Fruit fly (Drosophila melanogaster) whole organism, adult: ENCODE data around the gene CG14518.

Experiments
- CG11617 ChIP-seq: fragments of 200-800 bp; sonication (Bioruptor generic); optimal IDR thresholded peaks from 2 replicates; lab custom pipeline; 2017; ENCODE audit warnings: mild to moderate bottlenecking, missing biosample characterization, missing genetic modification reagents, missing genetic modification characterization
- CG12768 ChIP-seq: fragments of 200-800 bp; sonication (Bioruptor generic); optimal IDR thresholded peaks from 2 replicates; lab custom pipeline; 2017; ENCODE audit warnings: missing biosample characterization, missing genetic modification characterization, mild to moderate bottlenecking, moderate library complexity, missing genetic modification reagents
- CG14711 ChIP-seq: fragments of 200-800 bp; sonication (Bioruptor generic); optimal IDR thresholded peaks from 2 replicates; lab custom pipeline; 2018; ENCODE audit warnings: missing biosample characterization, mild to moderate bottlenecking, missing genetic modification characterization, moderate library complexity
- CG1620 ChIP-seq: fragments of 200-800 bp; sonication (Bioruptor generic); optimal IDR thresholded peaks from 2 replicates; lab custom pipeline; 2016; ENCODE audit warnings: missing biosample characterization, missing genetic modification characterization
- CG33017 ChIP-seq: fragments of 200-800 bp; sonication (Bioruptor generic); optimal IDR thresholded peaks from 2 replicates; lab custom pipeline; 2018; ENCODE audit warnings: missing biosample characterization, mild to moderate bottlenecking, missing genetic modification characterization, moderate library complexity
- CG5204 ChIP-seq: fragments of 200-800 bp; sonication (Bioruptor generic); optimal IDR thresholded peaks from 2 replicates; lab custom pipeline; 2016; ENCODE audit warnings: missing biosample characterization, missing genetic modification characterization
- CG7045 ChIP-seq: fragments of 200-800 bp; sonication (Bioruptor generic); optimal IDR thresholded peaks from 2 replicates; lab custom pipeline; 2017; ENCODE audit warnings: missing biosample characterization, mild to moderate bottlenecking, missing genetic modification characterization
- CG7101 ChIP-seq: fragments of 200-800 bp; sonication (Bioruptor generic); optimal IDR thresholded peaks from 2 replicates; lab custom pipeline; 2018; ENCODE audit warnings: missing biosample characterization, mild to moderate bottlenecking, missing genetic modification characterization, moderate library complexity
- Clk ChIP-seq: fragments of 200-800 bp; sonication (Bioruptor generic); optimal IDR thresholded peaks from 2 replicates; lab custom pipeline; 2017; ENCODE audit warnings: missing biosample characterization, missing genetic modification characterization
- Crg-1 ChIP-seq: fragments of 200-800 bp; sonication (Bioruptor generic); optimal IDR thresholded peaks from 2 replicates; lab custom pipeline; 2016; ENCODE audit warnings: missing biosample characterization, missing genetic modification characterization
- Hr96 ChIP-seq: fragments of 200-800 bp; sonication (Bioruptor generic); optimal IDR thresholded peaks from 2 replicates; lab custom pipeline; 2016; ENCODE audit warnings: missing biosample characterization, missing genetic modification characterization
- Mnt ChIP-seq: fragments of 200-800 bp; sonication (Bioruptor generic); optimal IDR thresholded peaks from 2 replicates; lab custom pipeline; 2016; ENCODE audit warnings: missing biosample characterization, mild to moderate bottlenecking, missing genetic modification characterization
- bab1 ChIP-seq: fragments of 200-800 bp; sonication (Bioruptor generic); optimal IDR thresholded peaks from 3 replicates; lab custom pipeline; 2019; ENCODE audit warnings: missing biosample characterization, mild to moderate bottlenecking, missing genetic modification characterization, moderate library complexity
- cic ChIP-seq: fragments of 200-800 bp; sonication (Bioruptor generic); optimal IDR thresholded peaks from 2 replicates; lab custom pipeline; 2017; ENCODE audit warnings: missing biosample characterization, mild to moderate bottlenecking, missing genetic modification characterization, moderate library complexity
- cnc ChIP-seq, 2 experiments: fragments of >200 bp; optimal IDR thresholded peaks; 2 replicates each; lab custom pipeline; 2017
- kay ChIP-seq: fragments of 200-800 bp; sonication (Bioruptor generic); peaks from one replicate; lab custom pipeline; 2016; ENCODE audit warnings: missing biosample characterization, missing genetic modification characterization, borderline replicate concordance
- ovo ChIP-seq: fragments of 200-800 bp; sonication (Bioruptor generic); optimal IDR thresholded peaks from 2 replicates; lab custom pipeline; 2016; ENCODE audit warnings: missing biosample characterization, missing genetic modification characterization
- pad ChIP-seq: fragments of 200-800 bp; sonication (Bioruptor generic); optimal IDR thresholded peaks from 3 replicates; lab custom pipeline; 2017; ENCODE audit warnings: missing biosample characterization, missing genetic modification characterization, mild to moderate bottlenecking, moderate library complexity, missing genetic modification reagents
- tj ChIP-seq: fragments of 200-800 bp; sonication (Bioruptor generic); optimal IDR thresholded peaks from 3 replicates; lab custom pipeline; 2017; ENCODE audit warnings: missing biosample characterization, mild to moderate bottlenecking, missing genetic modification characterization, moderate library complexity
- toe ChIP-seq: fragments of 200-800 bp; sonication (Bioruptor generic); optimal IDR thresholded peaks from 2 replicates; lab custom pipeline; 2016; ENCODE audit warnings: missing biosample characterization, missing genetic modification characterization

The CG14518 gene

dm6 chr3R:29069208-29070072, 44.7 kb downstream of the CG14518 start:
- TF ChIP-seq Mnt (GFP tag; lab: Kevin White, UChicago), result no peak
- no peak for TF ChIP-seq Clk
- no peak for TF ChIP-seq bab1 (GFP tag; lab: Kevin White, UChicago)
- no peak for TF ChIP-seq CG7045 (GFP tag; lab: Kevin White, UChicago)
- no peak for TF ChIP-seq CG1620
- no peak for TF ChIP-seq Crg-1 (GFP tag; lab: Kevin White, UChicago)
- TF ChIP-seq CG11617 (GFP tag; lab: Kevin White, UChicago), result no peak
- no peak for TF ChIP-seq CG33017
- no peak for TF ChIP-seq kay (GFP tag; lab: Kevin White, UChicago)
- no peak for TF ChIP-seq ovo (GFP tag; lab: Kevin White, UChicago)
- TF ChIP-seq CG12768 (GFP tag; lab: Kevin White, UChicago), result no peak
- TF ChIP-seq CG7101 (tag; lab: Kevin White, UChicago), result no peak
- TF ChIP-seq pad (GFP tag; lab: Kevin White, UChicago), result no peak

DNA sequence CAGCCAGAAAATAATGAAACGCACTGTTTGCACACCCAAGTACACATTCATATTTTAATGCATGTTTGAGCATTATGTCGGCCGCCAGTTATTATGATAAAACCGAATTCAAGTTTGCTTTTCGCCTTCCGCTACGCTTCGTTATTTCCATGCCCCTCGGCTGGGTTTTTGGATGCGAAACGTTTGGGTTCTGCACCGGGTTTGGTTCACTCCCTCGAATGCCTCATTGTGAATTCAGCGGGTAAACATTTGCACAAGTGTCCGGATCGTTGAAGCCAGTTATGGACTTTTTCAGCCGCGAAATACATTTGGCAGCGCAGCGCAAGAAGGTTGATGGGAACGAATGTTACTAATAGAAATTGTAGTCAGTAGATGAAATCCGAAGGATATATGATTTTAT, 46.4 kb downstream of the CG14518 start:
- TF ChIP-seq CG7101 (tag; lab: Kevin White, UChicago) (no peak), Mnt (GFP tag; lab: Kevin White, UChicago) (no peak), CG7045 (GFP tag; lab: Kevin White, UChicago) (no peak), pad (GFP tag; lab: Kevin White, UChicago) (no peak), cnc (optimal IDR thresholded peaks at IDR 0.05; lab: Kevin White, UChicago) (no peak), cic (GFP tag; lab: Kevin White, UChicago) (no peak), CG1620 (no peak), CG11617 (GFP tag; lab: Kevin White, UChicago) (no peak), CG5204 (no peak), ovo (GFP tag; lab: Kevin White, UChicago) (no peak), Clk (no peak), bab1 (GFP tag; lab: Kevin White, UChicago) (no peak), tj (GFP tag; lab: Kevin White, UChicago) (no peak), CG12768 (GFP tag; lab: Kevin White, UChicago) (no peak), toe (no peak), kay (GFP tag; lab: Kevin White, UChicago) (no peak)

DNA sequence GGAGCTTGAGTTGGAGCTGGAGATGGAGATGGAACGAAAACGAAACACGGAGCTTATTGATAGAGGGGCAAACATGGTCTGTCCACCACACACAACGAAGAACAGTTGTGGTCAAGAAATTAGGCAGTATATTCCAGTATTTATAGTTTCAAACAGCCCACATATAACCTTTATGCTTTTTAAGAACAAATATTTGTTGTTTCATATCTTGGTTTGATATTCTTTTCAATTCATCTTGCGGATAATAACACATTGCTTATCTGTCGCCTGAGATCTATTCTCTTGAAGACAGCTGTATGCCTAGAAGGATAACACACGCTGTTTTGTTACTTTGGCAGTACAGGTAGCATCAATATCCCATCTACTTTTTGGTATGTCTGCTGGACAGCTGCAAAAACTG, 48.1 kb downstream of the CG14518 start:
- TF ChIP-seq pad (GFP tag; lab: Kevin White, UChicago), result no peak
- no peak for TF ChIP-seq CG7101 (tag; lab: Kevin White, UChicago)
- TF ChIP-seq CG11617 (GFP tag; lab: Kevin White, UChicago), result no peak
- no peak for TF ChIP-seq Mnt (GFP tag; lab: Kevin White, UChicago)
- TF ChIP-seq CG12768 (GFP tag; lab: Kevin White, UChicago), result no peak
- no peak for TF ChIP-seq cic (GFP tag; lab: Kevin White, UChicago)
- TF ChIP-seq CG1620, result no peak
- TF ChIP-seq CG5204, result no peak
- TF ChIP-seq kay (GFP tag; lab: Kevin White, UChicago), result no peak
- no peak for TF ChIP-seq CG7045 (GFP tag; lab: Kevin White, UChicago)
- TF ChIP-seq CG14711 (tag; lab: Kevin White, UChicago), result no peak
- no peak for TF ChIP-seq toe
- TF ChIP-seq cnc (optimal IDR thresholded peaks at IDR 0.05; lab: Kevin White, UChicago), result no peak

dm6 chr3R:29074001-29074609, 49.3 kb downstream of the CG14518 start:
- TF ChIP-seq bab1 (GFP tag; lab: Kevin White, UChicago) (no peak), cnc (optimal IDR thresholded peaks at IDR 0.05; lab: Kevin White, UChicago) (no peak), CG1620 (no peak), CG5204 (no peak), pad (GFP tag; lab: Kevin White, UChicago) (peak; percentile 8), CG7045 (GFP tag; lab: Kevin White, UChicago) (peak; percentile 36), Clk (no peak), kay (GFP tag; lab: Kevin White, UChicago) (peak; percentile 22), cic (GFP tag; lab: Kevin White, UChicago) (no peak), toe (peak; percentile 53), Mnt (GFP tag; lab: Kevin White, UChicago) (peak; percentile 12), CG11617 (GFP tag; lab: Kevin White, UChicago) (peak; percentile 2), Hr96 (GFP tag; lab: Kevin White, UChicago) (no peak), tj (GFP tag; lab: Kevin White, UChicago) (peak; percentile 45), CG33017 (peak; percentile 33), CG7101 (tag; lab: Kevin White, UChicago) (peak; percentile 27), ovo (GFP tag; lab: Kevin White, UChicago) (no peak), CG12768 (GFP tag; lab: Kevin White, UChicago) (peak; percentile 67), CG14711 (tag; lab: Kevin White, UChicago) (no peak), Crg-1 (GFP tag; lab: Kevin White, UChicago) (peak; percentile 37)
